Worm (Caenorhabditis elegans): ENCODE results near the gene pxf-1.

The pxf-1 gene

ce11 chrIV:10141930-10142505 lies 32.1 kb downstream of the pxf-1 start, which contains the start of the genes gst-2, gst-4 and dhs-12:
gst-2 (minus strand) TSS chrIV:10142061.
gst-4 (plus strand) TSS chrIV:10142225.
dhs-12 (plus strand) TSS chrIV:10142455.
- TF ChIP-seq nhr-179 (tag; optimal IDR thresholded peaks at IDR 0.05): no peak
- TF ChIP-seq nhr-90 (tag; optimal IDR thresholded peaks at IDR 0.05): no peak
- no peak for TF ChIP-seq sptf-2 (GFP tag; optimal IDR thresholded peaks at IDR 0.05)
- TF ChIP-seq hsf-1 (GFP tag; IDR thresholded peaks at IDR 0.05): no peak
- TF ChIP-seq Y53F4B.3 (GFP tag; IDR thresholded peaks at IDR 0.05): no peak
- no peak for TF ChIP-seq zim-3 (tag; optimal IDR thresholded peaks at IDR 0.05)
- no peak for TF ChIP-seq F10E7.11 (tag; optimal IDR thresholded peaks at IDR 0.05)
- no peak for TF ChIP-seq C17E4.6 (GFP tag; IDR thresholded peaks at IDR 0.05)
- TF ChIP-seq dpl-1 (GFP tag; optimal IDR thresholded peaks at IDR 0.05): no peak
- no peak for TF ChIP-seq unc-130 (GFP tag; optimal IDR thresholded peaks at IDR 0.05)
- no peak for TF ChIP-seq ztf-22 (GFP tag; optimal IDR thresholded peaks at IDR 0.05)
- no peak for TF ChIP-seq snpc-1.1 (tag; optimal IDR thresholded peaks at IDR 0.05; ENCODE audit: insufficient read depth)
- TF ChIP-seq hmg-20 (GFP tag; IDR thresholded peaks at IDR 0.05): no peak
- TF ChIP-seq Y53G8AR.9 (GFP tag; conservative IDR thresholded peaks at IDR 0.05): no peak
- TF ChIP-seq ceh-40 (GFP tag; IDR thresholded peaks at IDR 0.05): no peak
- TF ChIP-seq ztf-18 (tag; optimal IDR thresholded peaks at IDR 0.05): no peak
- no peak for TF ChIP-seq Y56A3A.18 (GFP tag; IDR thresholded peaks at IDR 0.05)

ce11 chrIV:10140143-10140542 lies 34.0 kb downstream of the pxf-1 start, which contains the start of gene gst-3:
gst-3 (minus strand) TSS chrIV:10140243.
- TF ChIP-seq B0019.2 (GFP tag; conservative IDR thresholded peaks at IDR 0.05): no peak
- no peak for TF ChIP-seq snpc-4 (GFP tag; optimal IDR thresholded peaks at IDR 0.05)
- TF ChIP-seq snpc-4 (tag; optimal IDR thresholded peaks at IDR 0.05): no peak
- no peak for TF ChIP-seq ztf-22 (GFP tag; optimal IDR thresholded peaks at IDR 0.05)
- TF ChIP-seq ceh-40 (GFP tag; IDR thresholded peaks at IDR 0.05): no peak
- TF ChIP-seq F49E8.2 (tag; optimal IDR thresholded peaks at IDR 0.05; ENCODE audit: insufficient read depth): no peak
- no peak for TF ChIP-seq sptf-2 (GFP tag; optimal IDR thresholded peaks at IDR 0.05)
- TF ChIP-seq lag-1 (GFP tag; IDR thresholded peaks at IDR 0.05): no peak

- TF ChIP-seq lin-26 (GFP tag; IDR thresholded peaks at IDR 0.05): no peak
- TF ChIP-seq C17E4.6 (GFP tag; IDR thresholded peaks at IDR 0.05): no peak
- TF ChIP-seq ccch-3 (GFP tag; optimal IDR thresholded peaks at IDR 0.05): no peak
- no peak for TF ChIP-seq nhr-80 (tag; optimal IDR thresholded peaks at IDR 0.05)
- no peak for TF ChIP-seq ekl-4 (GFP tag; IDR thresholded peaks at IDR 0.05)
- no peak for TF ChIP-seq rec-8 (tag; optimal IDR thresholded peaks at IDR 0.05)
- no peak for TF ChIP-seq snpc-3.4 (tag; optimal IDR thresholded peaks at IDR 0.05)
- TF ChIP-seq let-526 (GFP tag; IDR thresholded peaks at IDR 0.05): no peak
- no peak for TF ChIP-seq ztf-18 (tag; optimal IDR thresholded peaks at IDR 0.05)
- no peak for TF ChIP-seq sptf-2 (GFP tag; optimal IDR thresholded peaks at IDR 0.05)
- no peak for TF ChIP-seq snpc-4 (GFP tag; optimal IDR thresholded peaks at IDR 0.05)
- no peak for TF ChIP-seq snpc-4 (tag; optimal IDR thresholded peaks at IDR 0.05)
- TF ChIP-seq T26A5.8 (tag; optimal IDR thresholded peaks at IDR 0.05): no peak
- no peak for TF ChIP-seq attf-6 (GFP tag; IDR thresholded peaks at IDR 0.05)
- no peak for TF ChIP-seq atf-7 (tag; optimal IDR thresholded peaks at IDR 0.05)
- TF ChIP-seq hlh-26 (GFP tag; conservative IDR thresholded peaks at IDR 0.05): no peak
- TF ChIP-seq F37B4.10 (GFP tag; IDR thresholded peaks at IDR 0.05): no peak
- no peak for TF ChIP-seq zim-3 (tag; optimal IDR thresholded peaks at IDR 0.05)
These were observed 36.3 kb downstream of the pxf-1 start, which contains the start of gene K08F4.12 for ce11 chrIV:10137804-10138203. K08F4.12 (plus strand) TSS chrIV:10138104.

All from whole organism, young adult.